Fruit fly (Drosophila melanogaster) whole organism, prepupa: Measurements from ENCODE around the gene hll.

ENCODE experiments used
- Blimp-1 ChIP-seq: fragments of 200-800 bp; sonication (Bioruptor generic); optimal IDR thresholded peaks from 3 replicates; lab custom pipeline; 2017; ENCODE audit warnings: missing biosample characterization, missing genetic modification characterization, mild to moderate bottlenecking, moderate library complexity, missing genetic modification reagents
- CG10631 ChIP-seq: fragments of 200-800 bp; sonication (Bioruptor generic); optimal IDR thresholded peaks from 2 replicates; lab custom pipeline; 2016; ENCODE audit warnings: missing biosample characterization, missing genetic modification characterization
- CG11294 ChIP-seq: fragments of 200-800 bp; sonication (Bioruptor generic); IDR thresholded peaks from 2 replicates; pipeline ENCODE4 v1.3.6; 2022; ENCODE audit warnings: missing biosample characterization, missing genetic modification characterization
- CG11902 ChIP-seq: fragments of 200-800 bp; sonication (Bioruptor generic); optimal IDR thresholded peaks from 3 replicates; lab custom pipeline; 2016; ENCODE audit warnings: missing biosample characterization, missing genetic modification characterization
- CG15336 ChIP-seq: fragments of 200-800 bp; sonication (Bioruptor generic); IDR thresholded peaks from 2 replicates; pipeline ENCODE4 v1.3.6; 2022; ENCODE audit warnings: missing biosample characterization, missing genetic modification characterization
- CG1621 ChIP-seq: fragments of 200-800 bp; sonication (Bioruptor generic); optimal IDR thresholded peaks from 3 replicates; lab custom pipeline; 2018; ENCODE audit warnings: missing biosample characterization, mild to moderate bottlenecking, missing genetic modification characterization
- CG31627 ChIP-seq: fragments of 200-800 bp; sonication (Bioruptor generic); optimal IDR thresholded peaks from 3 replicates; lab custom pipeline; 2016; ENCODE audit warnings: missing biosample characterization, missing genetic modification characterization
- CG32006 ChIP-seq: fragments of 200-800 bp; sonication (Bioruptor generic); optimal IDR thresholded peaks from 3 replicates; lab custom pipeline; 2017; ENCODE audit warnings: missing biosample characterization, mild to moderate bottlenecking, missing genetic modification characterization
- CG3919 ChIP-seq: fragments of 200-800 bp; sonication (Bioruptor generic); optimal IDR thresholded peaks from 3 replicates; lab custom pipeline; 2016; ENCODE audit warnings: missing biosample characterization, missing genetic modification characterization
- CG4318 ChIP-seq: fragments of 200-800 bp; sonication (Bioruptor generic); optimal IDR thresholded peaks from 3 replicates; lab custom pipeline; 2017; ENCODE audit warnings: missing biosample characterization, mild to moderate bottlenecking, missing genetic modification characterization
- CG6276 ChIP-seq: fragments of 200-800 bp; sonication (Bioruptor generic); optimal IDR thresholded peaks from 2 replicates; lab custom pipeline; 2017; ENCODE audit warnings: missing biosample characterization, mild to moderate bottlenecking, missing genetic modification characterization
- CG6792 ChIP-seq: fragments of 200-800 bp; sonication (Bioruptor generic); optimal IDR thresholded peaks from 3 replicates; lab custom pipeline; 2016; ENCODE audit warnings: missing biosample characterization, missing genetic modification characterization
- CG6808 ChIP-seq: fragments of 200-800 bp; sonication (Bioruptor generic); optimal IDR thresholded peaks from 3 replicates; lab custom pipeline; 2017; ENCODE audit warnings: missing biosample characterization, missing genetic modification characterization, mild to moderate bottlenecking, moderate library complexity, missing genetic modification reagents
- CG6854 ChIP-seq: fragments of 200-800 bp; sonication (Bioruptor generic); optimal IDR thresholded peaks from 2 replicates; lab custom pipeline; 2017; ENCODE audit warnings: missing biosample characterization, mild to moderate bottlenecking, missing genetic modification characterization
- CG7368 ChIP-seq: fragments of 200-800 bp; sonication (Bioruptor generic); optimal IDR thresholded peaks from 3 replicates; lab custom pipeline; 2016; ENCODE audit warnings: missing biosample characterization, missing genetic modification characterization
- CG8119 ChIP-seq: fragments of 200-800 bp; sonication (Bioruptor generic); IDR thresholded peaks from 3 replicates; pipeline ENCODE4 v1.3.6; 2022; ENCODE audit warnings: missing biosample characterization, missing genetic modification characterization
- CG8632 ChIP-seq: fragments of 200-800 bp; sonication (Bioruptor generic); optimal IDR thresholded peaks from 3 replicates; lab custom pipeline; 2016; ENCODE audit warnings: missing biosample characterization, missing genetic modification characterization
- CG9139 ChIP-seq: fragments of 200-800 bp; sonication (Bioruptor generic); optimal IDR thresholded peaks from 3 replicates; lab custom pipeline; 2017; ENCODE audit warnings: missing biosample characterization, mild to moderate bottlenecking, missing genetic modification characterization
- Eip78C ChIP-seq: fragments of 200-800 bp; sonication (Bioruptor generic); peaks from one replicate; lab custom pipeline; 2016; ENCODE audit warnings: missing biosample characterization, missing genetic modification characterization
- Eip93F ChIP-seq: fragments of 200-800 bp; sonication (Bioruptor generic); optimal IDR thresholded peaks from 2 replicates; lab custom pipeline; 2016; ENCODE audit warnings: missing biosample characterization, mild to moderate bottlenecking, missing genetic modification characterization
- Ets21C ChIP-seq: fragments of 200-800 bp; sonication (Bioruptor generic); optimal IDR thresholded peaks from 3 replicates; lab custom pipeline; 2016; ENCODE audit warnings: missing biosample characterization, missing genetic modification characterization
- Gug ChIP-seq: fragments of 200-800 bp; sonication (Bioruptor generic); IDR thresholded peaks from 2 replicates; pipeline ENCODE4 v1.3.6; 2022; ENCODE audit warnings: missing biosample characterization, missing genetic modification characterization
- Hr39 ChIP-seq: fragments of 200-800 bp; sonication (Bioruptor generic); optimal IDR thresholded peaks from 2 replicates; lab custom pipeline; 2016; ENCODE audit warnings: missing biosample characterization, missing genetic modification characterization
- Hr4 ChIP-seq: fragments of 200-800 bp; sonication (Bioruptor generic); optimal IDR thresholded peaks from 3 replicates; lab custom pipeline; 2016; ENCODE audit warnings: missing biosample characterization, missing genetic modification characterization
- Lpt ChIP-seq: fragments of 200-800 bp; sonication (Bioruptor generic); optimal IDR thresholded peaks from 3 replicates; lab custom pipeline; 2016; ENCODE audit warnings: missing biosample characterization, missing genetic modification characterization
- OdsH ChIP-seq: fragments of 200-800 bp; sonication (Bioruptor generic); optimal IDR thresholded peaks from 3 replicates; lab custom pipeline; 2016; ENCODE audit warnings: missing biosample characterization, missing genetic modification characterization
- Smox ChIP-seq: fragments of 200-800 bp; sonication (Bioruptor generic); optimal IDR thresholded peaks from 3 replicates; lab custom pipeline; 2016; ENCODE audit warnings: missing biosample characterization, missing genetic modification characterization
- Sox102F ChIP-seq: fragments of 200-800 bp; sonication (Bioruptor generic); optimal IDR thresholded peaks from 2 replicates; lab custom pipeline; 2016; ENCODE audit warnings: missing biosample characterization, mild to moderate bottlenecking, missing genetic modification characterization
- Sox14 ChIP-seq: fragments of 200-800 bp; sonication (Bioruptor generic); optimal IDR thresholded peaks from 3 replicates; lab custom pipeline; 2016; ENCODE audit warnings: missing biosample characterization, missing genetic modification characterization
- achi ChIP-seq: fragments of 200-800 bp; sonication (Bioruptor generic); optimal IDR thresholded peaks from 3 replicates; lab custom pipeline; 2016; ENCODE audit warnings: missing biosample characterization, missing genetic modification characterization
- acj6 ChIP-seq: fragments of 200-800 bp; sonication (Bioruptor generic); optimal IDR thresholded peaks from 3 replicates; lab custom pipeline; 2016; ENCODE audit warnings: missing biosample characterization, missing genetic modification characterization
- dac ChIP-seq: fragments of 200-800 bp; sonication (Bioruptor generic); optimal IDR thresholded peaks from 2 replicates; lab custom pipeline; 2017; ENCODE audit warnings: missing biosample characterization, mild to moderate bottlenecking, missing genetic modification characterization
- eg ChIP-seq: fragments of 200-800 bp; sonication (Bioruptor generic); IDR thresholded peaks from 3 replicates; pipeline ENCODE4 v1.3.6; 2022; ENCODE audit warnings: missing biosample characterization, missing genetic modification characterization
- esn ChIP-seq: fragments of 200-800 bp; sonication (Bioruptor generic); optimal IDR thresholded peaks from 2 replicates; lab custom pipeline; 2016; ENCODE audit warnings: missing biosample characterization, mild to moderate bottlenecking, missing genetic modification characterization, moderate library complexity
- fd85E ChIP-seq: fragments of 200-800 bp; sonication (Bioruptor generic); optimal IDR thresholded peaks from 3 replicates; lab custom pipeline; 2016; ENCODE audit warnings: missing biosample characterization, missing genetic modification characterization
- lz ChIP-seq: fragments of 200-800 bp; sonication (Bioruptor generic); optimal IDR thresholded peaks from 3 replicates; lab custom pipeline; 2016; ENCODE audit warnings: missing biosample characterization, missing genetic modification characterization
- net ChIP-seq: fragments of 200-800 bp; sonication (Bioruptor generic); optimal IDR thresholded peaks from 3 replicates; lab custom pipeline; 2016; ENCODE audit warnings: missing biosample characterization, missing genetic modification characterization
- pdm3 ChIP-seq: fragments of 200-800 bp; sonication (Bioruptor generic); optimal IDR thresholded peaks from 3 replicates; lab custom pipeline; 2016; ENCODE audit warnings: missing biosample characterization, missing genetic modification characterization
- salr ChIP-seq, 2 experiments: fragments of 200-800 bp; sonication (Bioruptor generic); optimal IDR thresholded peaks; 3 replicates each; lab custom pipeline; 2016 to 2018; ENCODE audit warnings: missing biosample characterization in 2 of 2, missing genetic modification characterization in 2 of 2, mild to moderate bottlenecking in 1 of 2
- spab ChIP-seq: fragments of 200-800 bp; sonication (Bioruptor generic); optimal IDR thresholded peaks from 2 replicates; lab custom pipeline; 2017; ENCODE audit warnings: missing biosample characterization, mild to moderate bottlenecking, missing genetic modification characterization, missing genetic modification reagents
- ss ChIP-seq, 2 experiments: fragments of 200-800 bp; sonication (Bioruptor generic); optimal IDR thresholded peaks; 2 replicates in 1 of 2; 3 replicates in 1 of 2; lab custom pipeline; 2017 to 2018; ENCODE audit warnings: mild to moderate bottlenecking in 2 of 2, missing biosample characterization in 2 of 2, missing genetic modification characterization in 2 of 2, moderate library complexity in 1 of 2
- svp ChIP-seq: fragments of 200-800 bp; sonication (Bioruptor generic); peaks from one replicate; lab custom pipeline; 2016; ENCODE audit warnings: missing biosample characterization, missing genetic modification characterization

hll gene

dm6 chr2L:14024051-14024745, 2.6 kb upstream of the hll start (continued):
- TF ChIP-seq Hr39 (peak; percentile 44), Sox14 (GFP tag; lab: Kevin White, UChicago) (peak; percentile 57), acj6 (GFP tag; lab: Kevin White, UChicago) (peak; percentile 75), esn (GFP tag; lab: Kevin White, UChicago) (peak; percentile 82), ss (GFP tag; optimal IDR thresholded peaks at IDR 0.05; lab: Kevin White, UChicago) (peak; percentile 78 to 85), CG6854 (GFP tag; lab: Kevin White, UChicago) (peak; percentile 93), CG8632 (GFP tag; lab: Kevin White, UChicago) (peak; percentile 77), CG6808 (peak; percentile 75), CG3919 (GFP tag; lab: Kevin White, UChicago) (peak; percentile 67), Blimp-1 (GFP tag; lab: Kevin White, UChicago) (peak; percentile 92), CG9139 (GFP tag; lab: Kevin White, UChicago) (peak; percentile 66), spab (GFP tag; lab: Kevin White, UChicago) (peak; percentile 74), CG6276 (GFP tag; lab: Kevin White, UChicago) (peak; percentile 68), CG31627 (GFP tag; lab: Kevin White, UChicago) (peak; percentile 69), fd85E (peak; percentile 66), svp (GFP tag; lab: Kevin White, UChicago) (peak; percentile 69), OdsH (peak; percentile 75), pdm3 (GFP tag; lab: Kevin White, UChicago) (peak; percentile 72), CG6792 (GFP tag; lab: Kevin White, UChicago) (peak; percentile 81), Smox (peak; percentile 79), CG10631 (peak; percentile 86), CG1621 (tag; lab: Kevin White, UChicago) (peak; percentile 75), CG15336 (GFP tag; lab: Robert Waterston, UW) (peak; percentile 59), CG8119 (GFP tag; lab: Robert Waterston, UW) (peak; percentile 72), Sox102F (GFP tag; lab: Kevin White, UChicago) (peak; percentile 79)

- TF ChIP-seq CG8119 (GFP tag; lab: Robert Waterston, UW) (peak; percentile 51; the same call in 1 of the 3 replicates), salr (GFP tag; optimal IDR thresholded peaks at IDR 0.05; lab: Kevin White, UChicago) (peak in 1 of 2 experiments; percentile 15), svp (GFP tag; lab: Kevin White, UChicago) (peak; percentile 27), CG4318 (GFP tag; lab: Kevin White, UChicago) (peak; percentile 58), CG32006 (GFP tag; lab: Kevin White, UChicago) (peak; percentile 80), net (GFP tag; lab: Kevin White, UChicago) (peak; percentile 4), lz (peak; percentile 31), CG11294 (GFP tag; lab: Robert Waterston, UW) (peak; percentile 58), Blimp-1 (GFP tag; lab: Kevin White, UChicago) (no peak), Hr4 (GFP tag; lab: Kevin White, UChicago) (peak; percentile 79), Ets21C (GFP tag; lab: Kevin White, UChicago) (no peak), CG31627 (GFP tag; lab: Kevin White, UChicago) (peak; percentile 3), Eip93F (no peak), eg (GFP tag; lab: Robert Waterston, UW) (peak; percentile 54; the same call in 2 of the 3 replicates), pdm3 (GFP tag; lab: Kevin White, UChicago) (peak; percentile 39), CG15336 (GFP tag; lab: Robert Waterston, UW) (peak; percentile 71), CG11902 (no peak), dac (peak; percentile 14), CG6276 (GFP tag; lab: Kevin White, UChicago) (peak; percentile 34), Sox14 (GFP tag; lab: Kevin White, UChicago) (peak; percentile 19), CG6854 (GFP tag; lab: Kevin White, UChicago) (no peak), esn (GFP tag; lab: Kevin White, UChicago) (no peak), Eip78C (GFP tag; lab: Kevin White, UChicago) (peak; percentile 51), OdsH (peak; percentile 55), Gug (GFP tag; lab: Robert Waterston, UW) (no peak; the same call in 1 of the 2 replicates), Lpt (GFP tag; lab: Kevin White, UChicago) (no peak), acj6 (GFP tag; lab: Kevin White, UChicago) (peak; percentile 12), achi (GFP tag; lab: Kevin White, UChicago) (peak; percentile 17), CG10631 (peak; percentile 45), CG7368 (GFP tag; lab: Kevin White, UChicago) (no peak)
Measured at dm6 chr2L:14024746-14025105, 2.1 kb upstream of the hll start.
